Worm (Caenorhabditis elegans): ENCODE measurements around the gene str-101.

Gene str-101

DNA sequence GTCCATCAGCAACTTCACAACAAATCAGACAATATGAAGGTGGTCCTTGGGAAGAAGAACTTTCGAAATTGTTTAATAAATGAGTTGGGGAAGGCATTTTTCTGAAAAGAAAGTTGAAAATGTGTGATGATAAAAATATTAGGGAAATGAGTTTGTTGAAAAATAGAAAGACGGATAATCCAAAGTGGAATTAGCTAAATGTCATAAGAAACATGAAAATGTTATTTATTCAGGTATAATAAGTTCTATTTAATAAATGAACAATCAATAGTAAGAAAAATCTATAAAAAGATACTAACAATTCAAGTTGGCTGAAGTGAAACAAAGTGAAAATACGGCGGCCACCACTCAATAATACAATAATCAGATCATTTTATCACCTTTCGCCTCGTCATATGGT, 9.5 kb downstream of the str-101 start, which contains the start of gene nhr-53:
Gene nhr-53 (minus strand): TSS at position 101 of the 400 bp plus-strand sequence.
- no peak for TF ChIP-seq efl-1 (optimal IDR thresholded peaks at IDR 0.05)
- TF ChIP-seq efl-1 (GFP tag; optimal IDR thresholded peaks at IDR 0.05 in 1 of 2), result peak in 1 of 2 experiments; percentile 30
- TF ChIP-seq ces-1 (GFP tag; optimal IDR thresholded peaks at IDR 0.05), result no peak

DNA sequence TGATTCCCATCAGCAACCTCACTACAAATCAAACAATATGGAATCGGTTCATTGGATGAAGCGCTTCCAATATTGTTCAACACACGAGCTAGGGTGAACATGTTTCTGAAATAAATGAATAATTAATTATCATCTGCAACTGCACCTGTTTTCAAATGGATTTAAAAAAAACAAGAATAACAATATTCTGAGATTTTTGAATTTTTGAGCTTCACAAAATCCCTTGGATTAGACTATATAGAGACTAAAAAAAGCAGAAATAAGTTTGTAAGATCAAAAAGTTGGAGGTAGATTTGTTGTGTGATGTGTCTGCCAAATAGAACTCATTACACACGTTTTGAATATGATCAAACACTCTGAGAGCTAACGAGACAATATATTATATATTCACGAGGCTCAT, 12.0 kb downstream of the str-101 start, which contains the start of gene nhr-199:
Gene nhr-199 (minus strand): TSS at position 101 of the 400 bp plus-strand sequence.
- TF ChIP-seq hpl-2 (GFP tag; optimal IDR thresholded peaks at IDR 0.05), result no peak
- TF ChIP-seq mab-9 (GFP tag; IDR thresholded peaks at IDR 0.05), result no peak
- no peak for TF ChIP-seq nhr-20 (tag; optimal IDR thresholded peaks at IDR 0.05)
- no peak for TF ChIP-seq C34B4.2 (tag; optimal IDR thresholded peaks at IDR 0.05)
- TF ChIP-seq nhr-28 (tag; optimal IDR thresholded peaks at IDR 0.05), result no peak
- TF ChIP-seq tlp-1 (tag; optimal IDR thresholded peaks at IDR 0.05), result no peak
- TF ChIP-seq dpl-1 (GFP tag; optimal IDR thresholded peaks at IDR 0.05), result no peak
- no peak for TF ChIP-seq unc-86 (tag; optimal IDR thresholded peaks at IDR 0.05)

ce11 chrV:15698099-15698498, 13.7 kb downstream of the str-101 start, which contains the start of gene srx-29:
Gene srx-29 (minus strand): TSS chrV:15698199.
- TF ChIP-seq hpl-2 (GFP tag; optimal IDR thresholded peaks at IDR 0.05) (no peak), jun-1 (tag; optimal IDR thresholded peaks at IDR 0.05) (no peak)

- no peak for TF ChIP-seq elt-3 (tag; optimal IDR thresholded peaks at IDR 0.05)
- peak; percentile 28 for TF ChIP-seq sox-4 (tag; optimal IDR thresholded peaks at IDR 0.05)
- TF ChIP-seq dsc-1 (tag; optimal IDR thresholded peaks at IDR 0.05), result peak; percentile 55
- peak; percentile 29 for TF ChIP-seq nhr-71 (tag; optimal IDR thresholded peaks at IDR 0.05)
- peak; percentile 79 for TF ChIP-seq fkh-8 (tag; optimal IDR thresholded peaks at IDR 0.05)
Observed at ce11 chrV:15693682-15694081, 18.1 kb downstream of the str-101 start, which contains the start of gene nhr-198. Gene nhr-198 (plus strand): TSS chrV:15693994.

ce11 chrV:15689952-15690351, 21.8 kb downstream of the str-101 start, which contains the start of gene nhr-268:
Gene nhr-268 (plus strand): TSS chrV:15690252.
- no peak for TF ChIP-seq hpl-2 (GFP tag; optimal IDR thresholded peaks at IDR 0.05)
- no peak for TF ChIP-seq zip-4 (GFP tag; optimal IDR thresholded peaks at IDR 0.05)
- no peak for TF ChIP-seq nhr-77 (tag; optimal IDR thresholded peaks at IDR 0.05)
- TF ChIP-seq lin-39 (tag; optimal IDR thresholded peaks at IDR 0.05), result no peak
- TF ChIP-seq skn-1 (tag; optimal IDR thresholded peaks at IDR 0.05), result no peak
- no peak for TF ChIP-seq nhr-28 (tag; optimal IDR thresholded peaks at IDR 0.05)
- no peak for TF ChIP-seq sox-4 (tag; optimal IDR thresholded peaks at IDR 0.05)
- TF ChIP-seq egl-13 (tag; optimal IDR thresholded peaks at IDR 0.05), result no peak
- TF ChIP-seq unc-30 (tag; optimal IDR thresholded peaks at IDR 0.05), result no peak
- no peak for TF ChIP-seq ceh-88 (GFP tag; IDR thresholded peaks at IDR 0.05)
- TF ChIP-seq ztf-11 (tag; optimal IDR thresholded peaks at IDR 0.05), result no peak
- TF ChIP-seq nhr-19 (GFP tag; conservative IDR thresholded peaks at IDR 0.05), result no peak
- TF ChIP-seq sptf-1 (tag; optimal IDR thresholded peaks at IDR 0.05), result no peak
- no peak for TF ChIP-seq snpc-4 (tag; optimal IDR thresholded peaks at IDR 0.05)
- TF ChIP-seq unc-86 (tag; optimal IDR thresholded peaks at IDR 0.05), result no peak
- TF ChIP-seq fkh-10 (GFP tag; optimal IDR thresholded peaks at IDR 0.05), result no peak
- no peak for TF ChIP-seq lsy-2 (tag; optimal IDR thresholded peaks at IDR 0.05)
- no peak for TF ChIP-seq swsn-7 (tag; optimal IDR thresholded peaks at IDR 0.05)
- no peak for TF ChIP-seq fkh-4 (tag; optimal IDR thresholded peaks at IDR 0.05; ENCODE audit: borderline replicate concordance)
- TF ChIP-seq nhr-11 (tag; optimal IDR thresholded peaks at IDR 0.05), result no peak

ce11 chrV:15687660-15688059, 24.1 kb downstream of the str-101 start, which contains the start of gene nhr-197:
Gene nhr-197 (plus strand): TSS chrV:15687960.
- TF ChIP-seq xbp-1 (tag; optimal IDR thresholded peaks at IDR 0.05) (no peak), ceh-82 (tag; optimal IDR thresholded peaks at IDR 0.05) (no peak), ceh-63 (GFP tag; optimal IDR thresholded peaks at IDR 0.05) (no peak), snu-23 (GFP tag; optimal IDR thresholded peaks at IDR 0.05) (no peak), zag-1 (tag; optimal IDR thresholded peaks at IDR 0.05) (no peak), egl-13 (tag; optimal IDR thresholded peaks at IDR 0.05) (no peak), nhr-71 (tag; optimal IDR thresholded peaks at IDR 0.05) (no peak), ama-1 (optimal IDR thresholded peaks at IDR 0.05) (no peak), F16B12.6 (tag; optimal IDR thresholded peaks at IDR 0.05) (no peak), lin-15B (tag; optimal IDR thresholded peaks at IDR 0.05) (no peak), hlh-4 (tag; optimal IDR thresholded peaks at IDR 0.05) (no peak), elt-2 (tag; optimal IDR thresholded peaks at IDR 0.05) (no peak), skn-1 (tag; optimal IDR thresholded peaks at IDR 0.05) (no peak), lin-14 (GFP tag; optimal IDR thresholded peaks at IDR 0.05) (no peak), nhr-11 (tag; optimal IDR thresholded peaks at IDR 0.05) (no peak), tlp-1 (tag; optimal IDR thresholded peaks at IDR 0.05) (no peak), lin-39 (tag; optimal IDR thresholded peaks at IDR 0.05) (no peak), lin-13 (GFP tag; optimal IDR thresholded peaks at IDR 0.05) (no peak)
